Worm (Caenorhabditis elegans): ENCODE data around the gene hmit-1.1.

Gene hmit-1.1

DNA sequence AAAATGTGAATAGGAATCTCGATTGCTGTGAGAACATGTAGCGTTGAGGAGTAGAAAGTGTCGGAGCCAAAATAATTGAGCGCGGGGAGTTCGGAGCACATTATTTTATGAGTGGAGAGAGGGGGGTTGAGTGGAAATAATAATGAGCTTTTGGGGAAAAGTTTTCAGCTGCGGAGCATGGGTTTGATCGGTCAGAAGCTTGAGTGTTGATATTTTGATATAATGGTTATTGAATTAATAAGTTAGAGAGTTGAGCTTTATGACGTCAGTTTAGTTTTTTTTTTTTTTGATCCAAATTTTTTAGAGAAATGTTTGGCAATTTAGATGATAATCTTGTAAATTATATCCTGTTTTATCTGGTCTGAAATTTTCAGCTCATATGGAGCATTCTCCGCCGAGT lies 36.4 kb upstream of the hmit-1.1 start, which contains the start of gene srh-178:
srh-178 (minus strand) TSS at position 101 of the 400 bp plus-strand sequence.
- TF ChIP-seq arid-1 (GFP tag; conservative IDR thresholded peaks at IDR 0.05) (no peak), Y5F2A.4 (GFP tag; optimal IDR thresholded peaks at IDR 0.05) (no peak), lin-29 (GFP tag; IDR thresholded peaks at IDR 0.05) (no peak), nhr-25 (tag; optimal IDR thresholded peaks at IDR 0.05; ENCODE audit: borderline replicate concordance, insufficient read depth) (no peak), ces-1 (GFP tag; optimal IDR thresholded peaks at IDR 0.05) (no peak), tra-1 (GFP tag; IDR thresholded peaks at IDR 0.05) (no peak), Y48G9A.11 (GFP tag; IDR thresholded peaks at IDR 0.05) (no peak), Y105C5A.15 (GFP tag; IDR thresholded peaks at IDR 0.05) (no peak)

- TF ChIP-seq lsy-2 (tag; optimal IDR thresholded peaks at IDR 0.05) (no peak), hif-1 (tag; optimal IDR thresholded peaks at IDR 0.05) (no peak), Y105C5A.15 (GFP tag; IDR thresholded peaks at IDR 0.05) (no peak), unc-130 (GFP tag; optimal IDR thresholded peaks at IDR 0.05) (no peak), ceh-44 (GFP tag; IDR thresholded peaks at IDR 0.05) (no peak), mdt-29 (GFP tag; IDR thresholded peaks at IDR 0.05) (no peak), hlh-30 (tag; optimal IDR thresholded peaks at IDR 0.05; ENCODE audit: insufficient read depth) (no peak), nhr-11 (tag; optimal IDR thresholded peaks at IDR 0.05) (no peak), ceh-20 (GFP tag; IDR thresholded peaks at IDR 0.05) (no peak), fos-1 (tag; optimal IDR thresholded peaks at IDR 0.05) (no peak), T26A8.4 (GFP tag; IDR thresholded peaks at IDR 0.05) (no peak), nhr-42 (GFP tag; IDR thresholded peaks at IDR 0.05) (no peak), Y75B8A.6 (GFP tag; IDR thresholded peaks at IDR 0.05) (no peak), madf-9 (GFP tag; conservative IDR thresholded peaks at IDR 0.05) (no peak), lin-29 (GFP tag; IDR thresholded peaks at IDR 0.05) (no peak), aha-1 (tag) (no peak), daf-8 (GFP tag; IDR thresholded peaks at IDR 0.05) (no peak), dmd-6 (GFP tag; IDR thresholded peaks at IDR 0.05) (no peak; the same call in 1 of the 2 replicates), dve-1 (tag; optimal IDR thresholded peaks at IDR 0.05; ENCODE audit: insufficient read depth) (no peak), nhr-111 (GFP tag; optimal IDR thresholded peaks at IDR 0.05) (no peak)
These were observed 29.4 kb upstream of the hmit-1.1 start, which contains the start of gene Y51A2D.18 for ce11 chrV:18487158-18487557. Gene Y51A2D.18, minus strand, starts transcription at chrV:18487258.

DNA sequence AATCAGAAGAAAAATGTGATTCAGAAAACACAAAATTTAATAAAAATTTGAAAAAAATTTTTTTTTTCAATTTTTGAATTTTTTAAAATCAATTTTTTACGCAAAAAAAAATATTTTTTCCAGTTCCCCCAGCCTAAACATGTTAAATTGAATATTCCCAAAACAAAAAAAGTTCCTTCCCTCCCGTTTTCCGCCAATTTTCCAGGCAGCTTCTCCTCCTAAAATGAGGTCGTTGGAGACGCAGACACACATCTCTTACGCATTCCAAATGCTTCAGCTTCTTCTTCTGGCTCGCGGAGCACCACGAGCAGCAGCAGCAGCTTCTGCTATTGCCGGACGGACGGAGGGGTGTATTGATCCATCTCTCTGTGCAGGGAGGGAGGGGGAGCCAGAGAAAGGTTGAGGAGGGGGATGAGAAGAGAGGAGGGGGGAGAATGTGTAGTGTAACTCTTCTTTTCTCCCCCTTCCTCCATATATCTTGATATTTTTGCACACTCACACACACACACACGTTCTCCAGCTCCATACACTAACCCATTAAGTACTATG lies 26.2 kb upstream of the hmit-1.1 start:
- TF ChIP-seq set-16 (GFP tag; IDR thresholded peaks at IDR 0.05) = peak; percentile 90
- TF ChIP-seq F37D6.2 (tag; optimal IDR thresholded peaks at IDR 0.05) = peak; percentile 13
- no peak for TF ChIP-seq zip-2 (tag; optimal IDR thresholded peaks at IDR 0.05)
- peak; percentile 60 for TF ChIP-seq mep-1 (tag; optimal IDR thresholded peaks at IDR 0.05)
- peak in 1 of 2 experiments; percentile 45 for TF ChIP-seq mdl-1 (tag; optimal IDR thresholded peaks at IDR 0.05)
- peak; percentile 3 for TF ChIP-seq nhr-28 (tag; optimal IDR thresholded peaks at IDR 0.05)
- peak; percentile 86 for TF ChIP-seq aha-1 (tag)
- peak; percentile 16 for TF ChIP-seq ceh-28 (tag; optimal IDR thresholded peaks at IDR 0.05)
- no peak for TF ChIP-seq skn-1 (tag; optimal IDR thresholded peaks at IDR 0.05)
- TF ChIP-seq madf-9 (GFP tag; conservative IDR thresholded peaks at IDR 0.05) = 0 out of 2 replicates have a peak, but pooled peaks have one; percentile 41
- TF ChIP-seq pqm-1 (tag; optimal IDR thresholded peaks at IDR 0.05) = no peak
- TF ChIP-seq fkh-10 (GFP tag; optimal IDR thresholded peaks at IDR 0.05) = peak; percentile 40
- TF ChIP-seq hmg-1.1 (GFP tag; IDR thresholded peaks at IDR 0.05) = peak; percentile 66
- no peak for TF ChIP-seq Y105C5A.15 (GFP tag; IDR thresholded peaks at IDR 0.05)
- TF ChIP-seq ctbp-1 (GFP tag; IDR thresholded peaks at IDR 0.05) = peak; percentile 78
- no peak for TF ChIP-seq lin-29 (GFP tag; IDR thresholded peaks at IDR 0.05)
- TF ChIP-seq nhr-11 (tag; optimal IDR thresholded peaks at IDR 0.05) = peak; percentile 27
- peak in 1 of 2 experiments; percentile 98 for TF ChIP-seq unc-62 (GFP tag; optimal IDR thresholded peaks at IDR 0.05 in 1 of 2)
- no peak for TF ChIP-seq unc-62 (tag; optimal IDR thresholded peaks at IDR 0.05)
- TF ChIP-seq hlh-30 (tag; optimal IDR thresholded peaks at IDR 0.05; ENCODE audit: insufficient read depth) = peak; percentile 52
- no peak for TF ChIP-seq daf-8 (GFP tag; IDR thresholded peaks at IDR 0.05)
- no peak for TF ChIP-seq dmd-8 (GFP tag; IDR thresholded peaks at IDR 0.05)
- TF ChIP-seq lsy-2 (tag; optimal IDR thresholded peaks at IDR 0.05) = peak in 1 of 2 experiments; percentile 40
- peak; percentile 28 for TF ChIP-seq rbr-2 (tag; optimal IDR thresholded peaks at IDR 0.05)
- no peak for TF ChIP-seq hif-1 (tag; optimal IDR thresholded peaks at IDR 0.05)
